Worm (Caenorhabditis elegans) whole organism, young adult: ENCODE measurements around the gene C28C12.12.

Source experiments
- B0019.2 ChIP-seq: fragments of 200-800 bp; sonication (Bioruptor generic); conservative IDR thresholded peaks from 2 replicates; pipeline ENCODE4 v1.3.6; 2022; ENCODE audit warnings: missing genetic modification reagents, missing genetic modification characterization, missing compliant biosample characterization
- B0035.1 ChIP-seq: sonication (generic microtip); optimal IDR thresholded peaks from 2 replicates; lab custom pipeline; 2016; ENCODE audit warnings: missing genetic modification characterization, mild to moderate bottlenecking, missing compliant biosample characterization, missing genotype, missing genetic modification reagents
- B0261.1 ChIP-seq: sonication (generic microtip); optimal IDR thresholded peaks from 2 replicates; lab custom pipeline; 2016; ENCODE audit warnings: mild to moderate bottlenecking, missing genetic modification characterization, moderate library complexity, missing compliant biosample characterization
- B0336.3 ChIP-seq: fragments of 200-800 bp; sonication (Bioruptor generic); IDR thresholded peaks from 2 replicates; pipeline ENCODE4 v1.3.6; 2022; ENCODE audit warnings: missing genetic modification characterization, missing compliant biosample characterization
- C06A6.2 ChIP-seq: fragments of 200-800 bp; sonication (Bioruptor generic); conservative IDR thresholded peaks from 2 replicates; pipeline ENCODE4 v1.3.6; 2022; ENCODE audit warnings: missing genetic modification characterization, missing compliant biosample characterization
- D2030.7 ChIP-seq: fragments of 200-800 bp; sonication (Bioruptor generic); IDR thresholded peaks from 2 replicates; pipeline ENCODE4 v1.3.6; 2022; ENCODE audit warnings: missing genetic modification reagents, missing genetic modification characterization, missing compliant biosample characterization
- F23B12.7 ChIP-seq: sonication (generic microtip); optimal IDR thresholded peaks from 2 replicates; lab custom pipeline; 2017; ENCODE audit warnings: missing genetic modification characterization, mild to moderate bottlenecking, missing compliant biosample characterization, antibody characterized with exemption, moderate library complexity; ENCODE audit not compliant: insufficient read depth
- F33H1.4 ChIP-seq: fragments of 200-800 bp; sonication (Bioruptor generic); IDR thresholded peaks from 2 replicates; pipeline ENCODE4 v1.3.6; 2022; ENCODE audit warnings: missing genetic modification reagents, missing genetic modification characterization, missing compliant biosample characterization
- F57C9.4 ChIP-seq: sonication (generic microtip); optimal IDR thresholded peaks from 2 replicates; lab custom pipeline; 2017; ENCODE audit warnings: mild to moderate bottlenecking, missing genetic modification characterization, missing compliant biosample characterization
- T07F8.4 ChIP-seq: sonication (generic microtip); optimal IDR thresholded peaks from 2 replicates; lab custom pipeline; 2016; ENCODE audit warnings: mild to moderate bottlenecking, missing genetic modification characterization, moderate library complexity, missing compliant biosample characterization
- Y67H2A.10 ChIP-seq: fragments of 200-800 bp; sonication (Bioruptor generic); conservative IDR thresholded peaks from 2 replicates; pipeline ENCODE4 v1.3.6; 2022; ENCODE audit warnings: missing genetic modification reagents, missing genetic modification characterization, missing compliant biosample characterization
- Y95B8A.8 ChIP-seq: fragments of 200-800 bp; sonication (Bioruptor generic); IDR thresholded peaks from 2 replicates; pipeline ENCODE4 v1.3.6; 2022; ENCODE audit warnings: missing genetic modification reagents, missing genetic modification characterization, missing compliant biosample characterization
- ZK185.1 ChIP-seq: sonication (generic microtip); optimal IDR thresholded peaks from 2 replicates; lab custom pipeline; 2016; ENCODE audit warnings: mild to moderate bottlenecking, missing genetic modification characterization, missing compliant biosample characterization; ENCODE audit not compliant: poor library complexity, severe bottlenecking
- athp-1 ChIP-seq: sonication (generic microtip); optimal IDR thresholded peaks from 2 replicates; lab custom pipeline; 2017; ENCODE audit warnings: mild to moderate bottlenecking, missing genetic modification characterization, missing compliant biosample characterization
- attf-5 ChIP-seq: fragments of 200-800 bp; sonication (Bioruptor generic); optimal IDR thresholded peaks from 2 replicates; lab custom pipeline; 2018; ENCODE audit warnings: mild to moderate bottlenecking, missing genetic modification characterization, missing compliant biosample characterization
- ccch-3 ChIP-seq: fragments of 200-800 bp; sonication (Bioruptor generic); optimal IDR thresholded peaks from 2 replicates; lab custom pipeline; 2018; ENCODE audit warnings: mild to moderate bottlenecking, missing genetic modification characterization, missing compliant biosample characterization
- cebp-1 ChIP-seq, 2 experiments: fragments of 200-800 bp in 1 of 2; sonication (Bioruptor generic) in 1 of 2; sonication (generic microtip) in 1 of 2; IDR thresholded peaks in 1 of 2; optimal IDR thresholded peaks in 1 of 2; 2 replicates each; pipeline versions ENCODE4 v1.3.6 to Lab custom; 2017 to 2022; ENCODE audit warnings: missing compliant biosample characterization in 2 of 2, missing genetic modification characterization in 2 of 2, mild to moderate bottlenecking in 1 of 2, missing genetic modification reagents in 1 of 2, moderate library complexity in 1 of 2
- cebp-2 ChIP-seq: fragments of 200-800 bp; sonication (Bioruptor generic); IDR thresholded peaks from 2 replicates; pipeline ENCODE4 v1.3.6; 2022; ENCODE audit warnings: missing genetic modification characterization, missing compliant biosample characterization
- ceh-91 ChIP-seq: fragments of 200-800 bp; sonication (Bioruptor generic); IDR thresholded peaks from 2 replicates; pipeline ENCODE4 v1.3.6; 2022; ENCODE audit warnings: missing genetic modification reagents, missing genetic modification characterization, missing compliant biosample characterization
- chd-7 ChIP-seq: sonication (generic microtip); optimal IDR thresholded peaks from 2 replicates; lab custom pipeline; 2016; ENCODE audit warnings: mild to moderate bottlenecking, missing genetic modification characterization, moderate library complexity, missing compliant biosample characterization
- die-1 ChIP-seq: sonication (generic microtip); optimal IDR thresholded peaks from 2 replicates; lab custom pipeline; 2016; ENCODE audit warnings: missing genotype, mild to moderate bottlenecking, missing genetic modification characterization, missing compliant biosample characterization
- dox-1 ChIP-seq: fragments of 200-800 bp; sonication (Bioruptor generic); IDR thresholded peaks from 2 replicates; pipeline ENCODE4 v1.3.6; 2022; ENCODE audit warnings: missing genetic modification reagents, missing genetic modification characterization, missing compliant biosample characterization
- dpl-1 ChIP-seq: fragments of 150-350 bp; optimal IDR thresholded peaks from 2 replicates; lab custom pipeline; 2014; ENCODE audit warnings: missing biosample characterization, missing genetic modification reagents, missing genetic modification characterization
- efl-1 ChIP-seq: fragments of 150-350 bp; optimal IDR thresholded peaks from 2 replicates; lab custom pipeline; 2014; ENCODE audit warnings: missing biosample characterization, missing genetic modification reagents, missing genetic modification characterization
- egrh-3 ChIP-seq: fragments of 200-800 bp; sonication (Bioruptor generic); IDR thresholded peaks from 2 replicates; pipeline ENCODE4 v1.3.6; 2022; ENCODE audit warnings: missing genetic modification reagents, missing genetic modification characterization, missing compliant biosample characterization
- hlh-12 ChIP-seq: sonication (generic microtip); optimal IDR thresholded peaks from 2 replicates; lab custom pipeline; 2016; ENCODE audit warnings: missing genetic modification characterization, missing compliant biosample characterization
- hmg-1.2 ChIP-seq: fragments of 200-800 bp; sonication (Bioruptor generic); IDR thresholded peaks from 2 replicates; pipeline ENCODE4 v1.3.6; 2022; ENCODE audit warnings: missing genetic modification reagents, missing genetic modification characterization, missing compliant biosample characterization
- lin-26 ChIP-seq: fragments of 200-800 bp; sonication (Bioruptor generic); IDR thresholded peaks from 2 replicates; pipeline ENCODE4 v1.3.6; 2022; ENCODE audit warnings: missing genetic modification reagents, missing genetic modification characterization, missing compliant biosample characterization
- lin-35 ChIP-seq, 3 experiments: fragments of 150-350 bp in 2 of 3; sonication (generic microtip) in 1 of 3; optimal IDR thresholded peaks; 2 replicates each; lab custom pipeline; 2014 to 2018; ENCODE audit warnings: missing biosample characterization in 3 of 3, missing genetic modification characterization in 3 of 3, missing genetic modification reagents in 3 of 3
- lin-54 ChIP-seq: fragments of 200-800 bp; sonication (Bioruptor generic); optimal IDR thresholded peaks from 2 replicates; lab custom pipeline; 2018; ENCODE audit warnings: mild to moderate bottlenecking, missing genetic modification characterization, missing compliant biosample characterization
- lsl-1 ChIP-seq: fragments of 200-800 bp; sonication (Bioruptor generic); optimal IDR thresholded peaks from 2 replicates; lab custom pipeline; 2018; ENCODE audit warnings: mild to moderate bottlenecking, missing genetic modification characterization, moderate library complexity, missing compliant biosample characterization
- nhr-80 ChIP-seq: sonication (generic microtip); optimal IDR thresholded peaks from 2 replicates; lab custom pipeline; 2016; ENCODE audit warnings: missing genetic modification characterization, missing compliant biosample characterization
- rcor-1 ChIP-seq: fragments of 200-800 bp; sonication (Bioruptor generic); IDR thresholded peaks from 2 replicates; pipeline ENCODE4 v1.3.6; 2022; ENCODE audit warnings: missing genetic modification reagents, missing genetic modification characterization, missing compliant biosample characterization
- sdz-38 ChIP-seq: sonication (generic microtip); optimal IDR thresholded peaks from 2 replicates; lab custom pipeline; 2016; ENCODE audit warnings: missing genotype, missing genetic modification characterization, missing compliant biosample characterization
- snpc-1.1 ChIP-seq: sonication (generic microtip); optimal IDR thresholded peaks from 2 replicates; lab custom pipeline; 2017; ENCODE audit warnings: missing genetic modification characterization, mild to moderate bottlenecking, missing compliant biosample characterization, antibody characterized with exemption, moderate library complexity, missing genotype, missing genetic modification reagents; ENCODE audit not compliant: insufficient read depth
- snpc-1.3 ChIP-seq: sonication (generic microtip); optimal IDR thresholded peaks from 2 replicates; lab custom pipeline; 2017; ENCODE audit warnings: missing genetic modification characterization, mild to moderate bottlenecking, missing compliant biosample characterization, antibody characterized with exemption, moderate library complexity, missing genotype, missing genetic modification reagents; ENCODE audit not compliant: insufficient read depth
- snpc-3.4 ChIP-seq: sonication (generic microtip); optimal IDR thresholded peaks from 2 replicates; lab custom pipeline; 2017; ENCODE audit warnings: missing genetic modification characterization, mild to moderate bottlenecking, missing compliant biosample characterization, antibody characterized with exemption, moderate library complexity, missing genotype, missing genetic modification reagents
- snpc-4 ChIP-seq, 5 experiments: fragments of 150-350 bp in 1 of 5; sonication (generic microtip) in 4 of 5; optimal IDR thresholded peaks; 2 replicates each; lab custom pipeline; 2014 to 2018; ENCODE audit warnings: missing genetic modification characterization in 5 of 5, missing biosample characterization in 3 of 5, antibody characterized with exemption in 2 of 5, mild to moderate bottlenecking in 2 of 5, missing compliant biosample characterization in 2 of 5, missing genotype in 2 of 5, moderate library complexity in 2 of 5, missing genetic modification reagents in 1 of 5
- tbp1 ChIP-seq: fragments of 200-800 bp; sonication (Bioruptor generic); optimal IDR thresholded peaks from 2 replicates; lab custom pipeline; 2018; ENCODE audit warnings: mild to moderate bottlenecking, missing genetic modification characterization, missing compliant biosample characterization
- zim-3 ChIP-seq: sonication (generic microtip); optimal IDR thresholded peaks from 2 replicates; lab custom pipeline; 2017; ENCODE audit warnings: mild to moderate bottlenecking, missing genetic modification characterization, moderate library complexity, missing compliant biosample characterization
- ztf-28 ChIP-seq: fragments of 200-800 bp; sonication (Bioruptor generic); IDR thresholded peaks from 2 replicates; pipeline ENCODE4 v1.3.6; 2022; ENCODE audit warnings: missing genetic modification reagents, missing genetic modification characterization, missing compliant biosample characterization
- ztf-3 ChIP-seq: fragments of 200-800 bp; sonication (Bioruptor generic); optimal IDR thresholded peaks from 2 replicates; lab custom pipeline; 2018; ENCODE audit warnings: mild to moderate bottlenecking, missing genetic modification characterization, missing compliant biosample characterization

Gene C28C12.12

DNA sequence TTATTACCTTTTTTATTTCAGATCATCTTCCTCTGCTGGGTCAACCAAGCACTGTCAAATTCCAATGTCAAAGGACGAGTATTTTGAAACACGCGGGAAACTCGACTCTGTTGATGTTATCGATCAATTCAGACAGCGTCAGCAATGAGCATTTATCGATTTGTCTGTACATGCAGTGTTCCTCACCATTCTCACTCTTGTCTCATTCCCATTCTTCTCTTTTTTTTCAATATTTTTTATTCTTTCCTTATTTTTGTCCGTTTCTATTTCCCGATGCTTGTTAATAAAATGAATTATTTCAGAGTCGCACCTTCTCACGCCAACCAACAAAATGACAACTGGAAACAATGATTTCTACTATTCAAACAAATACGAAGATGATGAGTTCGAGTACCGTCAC, 17.5 kb upstream of the C28C12.12 start, which contains the start of gene cks-1:
cks-1 (plus strand) TSS at position 301 of the 400 bp plus-strand sequence.
- TF ChIP-seq efl-1 (GFP tag; lab: Kevin White, UChicago), result no peak
- TF ChIP-seq F57C9.4 (tag; lab: Kevin White, UChicago), result no peak
- TF ChIP-seq B0336.3 (GFP tag; lab: Robert Waterston, UW), result 0 out of 2 replicates have a peak, but pooled peaks have one; percentile 13
- no peak for TF ChIP-seq snpc-1.1 (tag; lab: Kevin White, UChicago)
- no peak for TF ChIP-seq ztf-3
- peak; percentile 27 for TF ChIP-seq snpc-3.4 (tag; lab: Kevin White, UChicago)
- TF ChIP-seq athp-1 (tag; lab: Kevin White, UChicago), result no peak
- TF ChIP-seq cebp-2 (GFP tag; lab: Robert Waterston, UW), result no peak
- peak; percentile 26 for TF ChIP-seq die-1
- no peak for TF ChIP-seq C06A6.2
- no peak for TF ChIP-seq B0019.2
- TF ChIP-seq B0261.1, result no peak
- no peak for TF ChIP-seq egrh-3 (GFP tag; lab: Robert Waterston, UW)
- TF ChIP-seq ccch-3 (GFP tag; lab: Kevin White, UChicago), result no peak
- TF ChIP-seq zim-3, result no peak
- no peak for TF ChIP-seq B0035.1 (tag; lab: Kevin White, UChicago)
- no peak for TF ChIP-seq attf-5 (GFP tag; lab: Kevin White, UChicago)
- TF ChIP-seq cebp-1 (GFP tag; IDR thresholded peaks at IDR 0.05; lab: Robert Waterston, UW), result no peak
- TF ChIP-seq cebp-1 (tag; optimal IDR thresholded peaks at IDR 0.05; lab: Kevin White, UChicago), result no peak
- TF ChIP-seq ztf-28 (GFP tag; lab: Robert Waterston, UW), result no peak
- TF ChIP-seq hlh-12 (tag; lab: Kevin White, UChicago), result no peak

DNA sequence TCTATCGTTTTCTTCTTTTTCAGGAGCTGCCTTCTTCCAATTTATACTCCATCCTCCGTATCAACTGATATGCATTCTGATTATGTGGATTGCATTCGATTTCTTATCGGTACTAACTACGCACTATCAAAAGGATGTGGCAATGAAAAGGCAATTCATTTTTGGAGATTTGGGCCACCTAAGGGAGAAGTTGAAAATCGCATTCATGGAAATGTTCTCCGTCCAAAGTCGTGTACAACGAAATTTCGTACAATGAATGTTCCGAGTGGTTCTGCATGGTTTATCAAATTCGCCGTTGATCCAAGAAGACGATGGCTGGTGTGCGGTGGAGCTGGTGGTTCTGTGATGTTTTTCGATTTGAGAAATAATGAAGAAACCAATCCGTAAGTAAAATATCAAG, 16.5 kb upstream of the C28C12.12 start, which contains the start of gene C09G4.4:
C09G4.4 (plus strand) TSS at position 301 of the 400 bp plus-strand sequence.
- no peak for TF ChIP-seq cebp-2 (GFP tag; lab: Robert Waterston, UW)
- TF ChIP-seq athp-1 (tag; lab: Kevin White, UChicago), result peak; percentile 9
- TF ChIP-seq lin-26 (GFP tag; lab: Robert Waterston, UW), result 0 out of 2 replicates have a peak, but pooled peaks have one; percentile 56
- 0 out of 2 replicates have a peak, but pooled peaks have one; percentile 5 for TF ChIP-seq F33H1.4 (GFP tag; lab: Robert Waterston, UW)

DNA sequence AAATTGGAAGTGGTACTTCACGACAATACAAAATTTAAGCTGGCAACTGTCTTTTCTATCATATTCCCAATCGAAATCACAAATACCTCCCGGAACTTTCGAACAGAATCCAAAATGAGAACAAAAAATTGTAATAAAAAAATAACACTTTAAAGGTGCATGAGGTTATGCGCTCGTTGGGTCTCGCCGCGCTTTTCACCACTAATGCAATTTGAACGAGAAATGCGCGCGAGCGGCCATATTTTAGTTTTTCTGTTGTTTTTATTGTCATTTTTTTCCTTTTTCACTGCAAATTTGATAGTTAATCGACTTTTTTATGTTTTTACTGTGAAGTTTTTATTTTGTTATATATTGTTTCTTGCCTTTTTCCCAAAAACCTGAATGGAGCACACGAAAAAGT, 14.9 kb upstream of the C28C12.12 start, which contains the start of gene mes-6:
mes-6 (plus strand) TSS at position 229 of the 400 bp plus-strand sequence.
- TF ChIP-seq D2030.7 (GFP tag; lab: Robert Waterston, UW) (peak; percentile 70), ceh-91 (GFP tag; lab: Robert Waterston, UW) (peak; percentile 85), sdz-38 (tag; lab: Kevin White, UChicago) (no peak), Y67H2A.10 (GFP tag; lab: Robert Waterston, UW) (no peak), rcor-1 (0 out of 2 replicates have a peak, but pooled peaks have one; percentile 5), athp-1 (tag; lab: Kevin White, UChicago) (no peak), lin-54 (GFP tag; lab: Kevin White, UChicago) (peak; percentile 75), ZK185.1 (peak; percentile 53), snpc-4 (GFP tag; optimal IDR thresholded peaks at IDR 0.05; lab: Kevin White, UChicago) (no peak), snpc-4 (tag; optimal IDR thresholded peaks at IDR 0.05; lab: Kevin White, UChicago) (peak in 1 of 4 experiments; percentile 71), lsl-1 (GFP tag; lab: Kevin White, UChicago) (peak; percentile 72), snpc-1.1 (tag; lab: Kevin White, UChicago) (no peak), F33H1.4 (GFP tag; lab: Robert Waterston, UW) (peak; percentile 92), Y95B8A.8 (GFP tag; lab: Robert Waterston, UW) (peak; percentile 28; the same call in 1 of the 2 replicates), efl-1 (GFP tag; lab: Kevin White, UChicago) (peak; percentile 92), T07F8.4 (tag; lab: Kevin White, UChicago) (no peak), nhr-80 (no peak), dox-1 (GFP tag; lab: Robert Waterston, UW) (peak; percentile 51), lin-26 (GFP tag; lab: Robert Waterston, UW) (no peak), chd-7 (no peak), snpc-1.3 (tag; lab: Kevin White, UChicago) (peak; percentile 55), dpl-1 (peak; percentile 85), tbp1 (peak; percentile 20), B0261.1 (no peak), F23B12.7 (tag; lab: Kevin White, UChicago) (peak; percentile 72), egrh-3 (GFP tag; lab: Robert Waterston, UW) (no peak), lin-35 (GFP tag; optimal IDR thresholded peaks at IDR 0.05; lab: Kevin White, UChicago) (peak in 2 of 3 experiments; percentile 44 to 75), hmg-1.2 (GFP tag; lab: Robert Waterston, UW) (peak; percentile 39; the same call in 1 of the 2 replicates)
